Fruit fly (Drosophila melanogaster) whole organism, embryonic: Measurements from ENCODE around the gene stg.
A peak's percentile ranks its signal among the peaks of the same experiment; 100 is the strongest.

ENCODE experiments used
- Antp ChIP-seq: fragments of 200-800 bp; sonication (Bioruptor generic); optimal IDR thresholded peaks from 3 replicates; lab custom pipeline; 2016; ENCODE audit warnings: missing biosample characterization, missing genetic modification characterization
- Atf3 ChIP-seq: fragments of 200-800 bp; sonication (Bioruptor generic); optimal IDR thresholded peaks from 3 replicates; lab custom pipeline; 2016; ENCODE audit warnings: missing biosample characterization, missing genetic modification characterization
- Blimp-1 ChIP-seq: fragments of 200-800 bp; sonication (Bioruptor generic); optimal IDR thresholded peaks from 3 replicates; lab custom pipeline; 2018; ENCODE audit warnings: missing biosample characterization, missing genetic modification characterization, mild to moderate bottlenecking, moderate library complexity, missing genetic modification reagents
- BtbVII ChIP-seq: fragments of 200-800 bp; sonication (Bioruptor generic); optimal IDR thresholded peaks from 3 replicates; lab custom pipeline; 2017; ENCODE audit warnings: missing biosample characterization, mild to moderate bottlenecking, missing genetic modification characterization
- CG10321 ChIP-seq: fragments of 200-800 bp; sonication (Bioruptor generic); IDR thresholded peaks from 2 replicates; pipeline ENCODE4 v1.3.6; 2022; ENCODE audit warnings: missing biosample characterization, missing genetic modification characterization
- CG10366 ChIP-seq: fragments of 200-800 bp; sonication (Bioruptor generic); IDR thresholded peaks from 2 replicates; pipeline ENCODE4 v1.3.6; 2022; ENCODE audit warnings: missing biosample characterization, missing genetic modification characterization
- CG10565 ChIP-seq: fragments of 200-800 bp; sonication (Bioruptor generic); optimal IDR thresholded peaks from 3 replicates; lab custom pipeline; 2016; ENCODE audit warnings: missing biosample characterization, mild to moderate bottlenecking, missing genetic modification characterization
- CG11560 ChIP-seq: fragments of 200-800 bp; sonication (Bioruptor generic); IDR thresholded peaks from 3 replicates; pipeline ENCODE4 v1.3.6; 2022; ENCODE audit warnings: missing biosample characterization, missing genetic modification characterization
- CG12769 ChIP-seq: fragments of 200-800 bp; sonication (Bioruptor generic); optimal IDR thresholded peaks from 2 replicates; lab custom pipeline; 2019; ENCODE audit warnings: missing biosample characterization, mild to moderate bottlenecking, missing genetic modification characterization, moderate library complexity
- CG13894 ChIP-seq: fragments of 200-800 bp; sonication (Bioruptor generic); optimal IDR thresholded peaks from 3 replicates; lab custom pipeline; 2018; ENCODE audit warnings: missing biosample characterization, mild to moderate bottlenecking, missing genetic modification characterization, moderate library complexity
- CG1529 ChIP-seq: fragments of 200-800 bp; sonication (Bioruptor generic); optimal IDR thresholded peaks from 3 replicates; lab custom pipeline; 2018; ENCODE audit warnings: missing biosample characterization, missing genetic modification characterization
- CG15601 ChIP-seq: fragments of 200-800 bp; sonication (Bioruptor generic); optimal IDR thresholded peaks from 3 replicates; lab custom pipeline; 2019; ENCODE audit warnings: missing biosample characterization, mild to moderate bottlenecking, missing genetic modification characterization, moderate library complexity
- CG16779 ChIP-seq: fragments of 200-800 bp; sonication (Bioruptor generic); IDR thresholded peaks from 2 replicates; pipeline ENCODE4 v1.3.6; 2022; ENCODE audit warnings: missing biosample characterization, missing genetic modification characterization
- CG17385 ChIP-seq: fragments of 200-800 bp; sonication (Bioruptor generic); optimal IDR thresholded peaks from 3 replicates; lab custom pipeline; 2018; ENCODE audit warnings: missing biosample characterization, mild to moderate bottlenecking, missing genetic modification characterization
- CG17912 ChIP-seq: fragments of 200-800 bp; sonication (Bioruptor generic); optimal IDR thresholded peaks from 2 replicates; lab custom pipeline; 2018; ENCODE audit warnings: missing biosample characterization, mild to moderate bottlenecking, missing genetic modification characterization
- CG30431 ChIP-seq: fragments of 200-800 bp; sonication (Bioruptor generic); optimal IDR thresholded peaks from 2 replicates; lab custom pipeline; 2017; ENCODE audit warnings: missing biosample characterization, missing genetic modification characterization
- CG4730 ChIP-seq: fragments of 200-800 bp; sonication (Bioruptor generic); IDR thresholded peaks from 2 replicates; pipeline ENCODE4 v1.3.6; 2022; ENCODE audit warnings: missing biosample characterization, missing genetic modification characterization
- CG5953 ChIP-seq: fragments of 200-800 bp; sonication (Bioruptor generic); IDR thresholded peaks from 2 replicates; pipeline ENCODE4 v1.3.6; 2022; ENCODE audit warnings: missing biosample characterization, missing genetic modification characterization
- CG6175 ChIP-seq: fragments of 200-800 bp; sonication (Bioruptor generic); IDR thresholded peaks from 3 replicates; pipeline ENCODE4 v1.3.6; 2022; ENCODE audit warnings: missing biosample characterization, missing genetic modification characterization
- CG6683 ChIP-seq: fragments of 200-800 bp; sonication (Bioruptor generic); optimal IDR thresholded peaks from 2 replicates; lab custom pipeline; 2017; ENCODE audit warnings: missing biosample characterization, mild to moderate bottlenecking, missing genetic modification characterization, missing genetic modification reagents
- CG7556 ChIP-seq: fragments of 200-800 bp; sonication (Bioruptor generic); optimal IDR thresholded peaks from 2 replicates; lab custom pipeline; 2017; ENCODE audit warnings: missing biosample characterization, mild to moderate bottlenecking, missing genetic modification characterization
- Fer1 ChIP-seq: fragments of 200-800 bp; sonication (Bioruptor generic); optimal IDR thresholded peaks from 2 replicates; lab custom pipeline; 2017; ENCODE audit warnings: missing biosample characterization, mild to moderate bottlenecking, missing genetic modification characterization
- Fer2 ChIP-seq: fragments of 200-800 bp; sonication (Bioruptor generic); optimal IDR thresholded peaks from 2 replicates; lab custom pipeline; 2018; ENCODE audit warnings: missing biosample characterization, mild to moderate bottlenecking, missing genetic modification characterization, moderate library complexity
- HLH3B ChIP-seq: fragments of 200-800 bp; sonication (Bioruptor generic); IDR thresholded peaks from 2 replicates; pipeline ENCODE4 v1.3.6; 2022; ENCODE audit warnings: missing biosample characterization, missing genetic modification characterization
- Hey ChIP-seq: fragments of 200-800 bp; sonication (Bioruptor generic); optimal IDR thresholded peaks from 3 replicates; lab custom pipeline; 2018; ENCODE audit warnings: missing biosample characterization, mild to moderate bottlenecking, missing genetic modification characterization
- Hmx ChIP-seq: fragments of 200-800 bp; sonication (Bioruptor generic); optimal IDR thresholded peaks from 2 replicates; lab custom pipeline; 2016; ENCODE audit warnings: missing biosample characterization, missing genetic modification characterization
- Hr51 ChIP-seq, 2 experiments: fragments of 200-800 bp; sonication (Bioruptor generic); optimal IDR thresholded peaks; 2 replicates in 1 of 2; 3 replicates in 1 of 2; lab custom pipeline; 2016 to 2018; ENCODE audit warnings: missing biosample characterization in 2 of 2, missing genetic modification characterization in 2 of 2, mild to moderate bottlenecking in 1 of 2, moderate library complexity in 1 of 2
- Mrtf ChIP-seq: fragments of 200-800 bp; sonication (Bioruptor generic); IDR thresholded peaks from 3 replicates; pipeline ENCODE4 v1.3.6; 2022; ENCODE audit warnings: missing biosample characterization, missing genetic modification characterization
- Opbp ChIP-seq: fragments of 200-800 bp; sonication (Bioruptor generic); IDR thresholded peaks from 3 replicates; pipeline ENCODE4 v1.3.6; 2022; ENCODE audit warnings: missing biosample characterization, missing genetic modification characterization; ENCODE audit not compliant: partially characterized antibody
- Rfx ChIP-seq: fragments of 200-800 bp; sonication (Bioruptor generic); IDR thresholded peaks from 2 replicates; pipeline ENCODE4 v1.3.6; 2022; ENCODE audit warnings: missing biosample characterization, missing genetic modification characterization
- Sox102F ChIP-seq: fragments of 200-800 bp; sonication (Bioruptor generic); optimal IDR thresholded peaks from 2 replicates; lab custom pipeline; 2018; ENCODE audit warnings: missing biosample characterization, mild to moderate bottlenecking, missing genetic modification characterization, moderate library complexity
- Spps ChIP-seq: fragments of 200-800 bp; sonication (Bioruptor generic); optimal IDR thresholded peaks from 2 replicates; lab custom pipeline; 2018; ENCODE audit warnings: missing biosample characterization, mild to moderate bottlenecking, missing genetic modification characterization
- Stat92E ChIP-seq, 3 experiments: fragments of >200 bp in 2 of 3; fragments of 200-800 bp in 1 of 3; sonication (Bioruptor generic) in 1 of 3; optimal IDR thresholded peaks; 2 replicates each; lab custom pipeline; 2017 to 2019; ENCODE audit warnings: missing biosample characterization in 3 of 3, missing genetic modification characterization in 3 of 3, mild to moderate bottlenecking in 1 of 3, moderate library complexity in 1 of 3
- aop ChIP-seq: fragments of 200-800 bp; sonication (Bioruptor generic); IDR thresholded peaks from 2 replicates; pipeline ENCODE4 v1.3.6; 2022; ENCODE audit warnings: missing biosample characterization, missing genetic modification characterization
- btn ChIP-seq: fragments of 200-800 bp; sonication (Bioruptor generic); optimal IDR thresholded peaks from 2 replicates; lab custom pipeline; 2016; ENCODE audit warnings: missing biosample characterization, missing genetic modification characterization
- chinmo ChIP-seq: fragments of 200-800 bp; sonication (Bioruptor generic); IDR thresholded peaks from 4 replicates; pipeline ENCODE4 v1.3.6; 2022; ENCODE audit warnings: missing biosample characterization, missing genetic modification characterization; ENCODE audit not compliant: partially characterized antibody
- danr ChIP-seq: fragments of 200-800 bp; sonication (Bioruptor generic); IDR thresholded peaks from 2 replicates; pipeline ENCODE4 v1.3.6; 2022; ENCODE audit warnings: missing biosample characterization, missing genetic modification characterization
- disco-r ChIP-seq: fragments of 200-800 bp; sonication (Bioruptor generic); optimal IDR thresholded peaks from 2 replicates; lab custom pipeline; 2016; ENCODE audit warnings: missing biosample characterization, missing genetic modification characterization
- esg ChIP-seq: fragments of 200-800 bp; sonication (Bioruptor generic); conservative IDR thresholded peaks from 2 replicates; pipeline ENCODE4 v1.3.6; 2022; ENCODE audit warnings: missing biosample characterization, missing genetic modification characterization
- exex ChIP-seq: fragments of 200-800 bp; sonication (Bioruptor generic); optimal IDR thresholded peaks from 4 replicates; lab custom pipeline; 2018; ENCODE audit warnings: missing biosample characterization, mild to moderate bottlenecking, missing genetic modification characterization, moderate library complexity
- fd3F ChIP-seq: fragments of 200-800 bp; sonication (Bioruptor generic); optimal IDR thresholded peaks from 2 replicates; lab custom pipeline; 2018; ENCODE audit warnings: missing biosample characterization, mild to moderate bottlenecking, missing genetic modification characterization, moderate library complexity
- fd96Cb ChIP-seq: fragments of 200-800 bp; sonication (Bioruptor generic); optimal IDR thresholded peaks from 2 replicates; lab custom pipeline; 2018; ENCODE audit warnings: missing biosample characterization, mild to moderate bottlenecking, missing genetic modification characterization, moderate library complexity
- her ChIP-seq: fragments of 200-800 bp; sonication (Bioruptor generic); optimal IDR thresholded peaks from 2 replicates; lab custom pipeline; 2016; ENCODE audit warnings: missing biosample characterization, missing genetic modification characterization
- jigr1 ChIP-seq: fragments of 200-800 bp; sonication (Bioruptor generic); IDR thresholded peaks from 3 replicates; pipeline ENCODE4 v1.3.6; 2022; ENCODE audit warnings: missing biosample characterization, missing genetic modification characterization
- lbe ChIP-seq: fragments of 200-800 bp; sonication (Bioruptor generic); optimal IDR thresholded peaks from 2 replicates; lab custom pipeline; 2016; ENCODE audit warnings: missing biosample characterization, mild to moderate bottlenecking, missing genetic modification characterization
- lmd ChIP-seq: fragments of 200-800 bp; sonication (Bioruptor generic); IDR thresholded peaks from 2 replicates; pipeline ENCODE4 v1.3.6; 2022; ENCODE audit warnings: missing biosample characterization, missing genetic modification characterization
- lov ChIP-seq, 2 experiments: fragments of 200-800 bp in 1 of 2; fragments of >200 bp in 1 of 2; sonication (Bioruptor generic) in 1 of 2; IDR thresholded peaks in 1 of 2; optimal IDR thresholded peaks in 1 of 2; 2 replicates in 1 of 2; 3 replicates in 1 of 2; pipeline versions ENCODE4 v1.3.6 to Lab custom; 2017 to 2022; ENCODE audit warnings: missing biosample characterization in 1 of 2, missing genetic modification characterization in 1 of 2
- ranshi ChIP-seq: fragments of 200-800 bp; sonication (Bioruptor generic); IDR thresholded peaks from 2 replicates; pipeline ENCODE4 v1.3.6; 2022; ENCODE audit warnings: missing biosample characterization, missing genetic modification characterization
- seq ChIP-seq: fragments of 200-800 bp; sonication (Bioruptor generic); IDR thresholded peaks from 2 replicates; pipeline ENCODE4 v1.3.6; 2022; ENCODE audit warnings: missing biosample characterization, missing genetic modification characterization
- tgo ChIP-seq: fragments of 200-800 bp; sonication (Bioruptor generic); IDR thresholded peaks from 3 replicates; pipeline ENCODE4 v1.3.6; 2022; ENCODE audit warnings: missing biosample characterization, missing genetic modification characterization
- usp ChIP-seq: fragments of >200 bp; optimal IDR thresholded peaks from 2 replicates; lab custom pipeline; 2017; ENCODE audit warnings: missing biosample characterization, missing genetic modification characterization

The stg gene

dm6 chr3R:29277009-29277408, 21.4 kb upstream of the stg start (continued):
- TF ChIP-seq CG6683 (GFP tag; lab: Kevin White, UChicago) (no peak), Spps (tag; lab: Kevin White, UChicago) (peak; percentile 7), Atf3 (GFP tag; lab: Kevin White, UChicago) (peak; percentile 41), her (no peak), CG13894 (no peak), CG4730 (GFP tag; lab: Robert Waterston, UW) (no peak), CG30431 (GFP tag; lab: Kevin White, UChicago) (peak; percentile 34), Antp (GFP tag; lab: Kevin White, UChicago) (no peak), CG11560 (tag; lab: Robert Waterston, UW) (no peak), CG15601 (tag; lab: Kevin White, UChicago) (no peak), CG10366 (GFP tag; lab: Robert Waterston, UW) (no peak), CG10565 (no peak), ranshi (no peak), Stat92E (GFP tag; optimal IDR thresholded peaks at IDR 0.05; lab: Kevin White, UChicago) (no peak), fd3F (GFP tag; lab: Kevin White, UChicago) (no peak), Opbp (no peak), btn (GFP tag; lab: Kevin White, UChicago) (no peak), exex (tag; lab: Kevin White, UChicago) (no peak), Rfx (no peak), CG7556 (no peak), usp (GFP tag; lab: Kevin White, UChicago) (no peak), CG6175 (GFP tag; lab: Robert Waterston, UW) (no peak), CG17385 (GFP tag; lab: Kevin White, UChicago) (no peak), aop (GFP tag; lab: Robert Waterston, UW) (no peak), Hmx (GFP tag; lab: Kevin White, UChicago) (no peak), CG12769 (tag; lab: Kevin White, UChicago) (no peak), Hr51 (GFP tag; optimal IDR thresholded peaks at IDR 0.05; lab: Kevin White, UChicago) (no peak), jigr1 (GFP tag; lab: Robert Waterston, UW) (no peak), danr (GFP tag; lab: Robert Waterston, UW) (no peak), BtbVII (GFP tag; lab: Kevin White, UChicago) (no peak), seq (GFP tag; lab: Robert Waterston, UW) (no peak), lmd (GFP tag; lab: Robert Waterston, UW) (peak; percentile 38; the same call in 1 of the 2 replicates), CG10321 (no peak), lbe (peak; percentile 68), HLH3B (no peak), CG1529 (GFP tag; lab: Kevin White, UChicago) (no peak), Hey (tag; lab: Kevin White, UChicago) (no peak), CG17912 (GFP tag; lab: Kevin White, UChicago) (no peak), fd96Cb (tag; lab: Kevin White, UChicago) (peak; percentile 8), Sox102F (GFP tag; lab: Kevin White, UChicago) (peak; percentile 15), Blimp-1 (peak; percentile 23), CG16779 (GFP tag; lab: Robert Waterston, UW) (no peak), lov (optimal IDR thresholded peaks at IDR 0.05; lab: Kevin White, UChicago) (no peak), lov (GFP tag; IDR thresholded peaks at IDR 0.05; lab: Robert Waterston, UW) (no peak), Mrtf (GFP tag; lab: Robert Waterston, UW) (no peak), disco-r (GFP tag; lab: Kevin White, UChicago) (no peak), Fer1 (no peak), esg (GFP tag; lab: Robert Waterston, UW) (no peak), CG5953 (GFP tag; lab: Robert Waterston, UW) (no peak), tgo (no peak), Fer2 (tag; lab: Kevin White, UChicago) (no peak), chinmo (GFP tag; lab: Robert Waterston, UW) (no peak)
